Worm (Caenorhabditis elegans) whole organism, L1 larva: ENCODE measurements around the gene mlp-1.

Source experiments
- aly-2 ChIP-seq: fragments of 150-350 bp; optimal IDR thresholded peaks from 2 replicates; lab custom pipeline; 2014; ENCODE audit warnings: missing biosample characterization, missing genetic modification characterization
- ama-1 ChIP-seq: fragments of 150-350 bp; optimal IDR thresholded peaks from 2 replicates; lab custom pipeline; 2014
- ceh-82 ChIP-seq, 3 experiments: fragments of 150-350 bp in 1 of 3; sonication (generic microtip) in 2 of 3; optimal IDR thresholded peaks; 2 replicates each; lab custom pipeline; 2014 to 2017; ENCODE audit warnings: missing biosample characterization in 3 of 3, missing genetic modification characterization in 3 of 3
- egl-27 ChIP-seq, 2 experiments: fragments of 150-350 bp in 1 of 2; sonication (generic microtip); optimal IDR thresholded peaks; 3 replicates each; lab custom pipeline; 2017 to 2018; ENCODE audit warnings: missing biosample characterization in 2 of 2, missing genetic modification characterization in 2 of 2, missing genetic modification reagents in 2 of 2
- jun-1 ChIP-seq: fragments of 150-350 bp; optimal IDR thresholded peaks from 2 replicates; lab custom pipeline; 2014; ENCODE audit warnings: missing biosample characterization, missing genetic modification reagents, missing genetic modification characterization
- lin-13 ChIP-seq: fragments of 150-350 bp; optimal IDR thresholded peaks from 2 replicates; lab custom pipeline; 2014; ENCODE audit warnings: missing biosample characterization, missing genetic modification reagents, missing genetic modification characterization
- lin-15B ChIP-seq: fragments of 150-350 bp; sonication (generic microtip); optimal IDR thresholded peaks from 3 replicates; lab custom pipeline; 2014; ENCODE audit warnings: missing biosample characterization, missing genetic modification characterization
- nhr-76 ChIP-seq: sonication (generic microtip); optimal IDR thresholded peaks from 2 replicates; lab custom pipeline; 2017; ENCODE audit warnings: missing biosample characterization, missing genetic modification characterization
- snpc-4 ChIP-seq: fragments of 150-350 bp; optimal IDR thresholded peaks from 2 replicates; lab custom pipeline; 2014; ENCODE audit warnings: missing biosample characterization, missing genetic modification characterization

ce11 chrIII:5981407-5981806 lies 6.6 kb upstream of the mlp-1 start:
- no peak for TF ChIP-seq aly-2 (tag; lab: Kevin White, UChicago)
- no peak for TF ChIP-seq snpc-4
- TF ChIP-seq ama-1 (lab: Kevin White, UChicago): no peak
- no peak for TF ChIP-seq lin-13
- no peak for TF ChIP-seq lin-15B (tag; lab: Kevin White, UChicago)
- no peak for TF ChIP-seq egl-27 (tag; optimal IDR thresholded peaks at IDR 0.05; lab: Kevin White, UChicago)
- TF ChIP-seq jun-1 (tag; lab: Kevin White, UChicago): peak; percentile 22
- no peak for TF ChIP-seq ceh-82 (tag; optimal IDR thresholded peaks at IDR 0.05; lab: Kevin White, UChicago)
- no peak for TF ChIP-seq nhr-76
